Worm (Caenorhabditis elegans): ENCODE data around the gene sru-13.

Gene sru-13

ce11 chrIV:12558925-12559450 is 36.6 kb upstream of the sru-13 start, which contains the start of the genes ZK795.2 and ZK795.3 (continued):
- TF ChIP-seq F57C9.4 (tag; optimal IDR thresholded peaks at IDR 0.05), result no peak
- TF ChIP-seq hmg-1.2 (GFP tag; IDR thresholded peaks at IDR 0.05), result peak; percentile 24; the same call in 1 of the 2 replicates
- TF ChIP-seq ccch-3 (GFP tag; optimal IDR thresholded peaks at IDR 0.05), result no peak
- peak; percentile 71 to 95 (median 76) for TF ChIP-seq lin-35 (GFP tag; optimal IDR thresholded peaks at IDR 0.05)
- no peak for TF ChIP-seq ceh-40 (GFP tag; IDR thresholded peaks at IDR 0.05)
- no peak for TF ChIP-seq Y53G8AR.9 (GFP tag; conservative IDR thresholded peaks at IDR 0.05)
- no peak for TF ChIP-seq ekl-4 (GFP tag; IDR thresholded peaks at IDR 0.05)
- TF ChIP-seq unc-62 (GFP tag; optimal IDR thresholded peaks at IDR 0.05), result no peak
- TF ChIP-seq ztf-18 (tag; optimal IDR thresholded peaks at IDR 0.05), result no peak
- TF ChIP-seq cebp-1 (GFP tag; IDR thresholded peaks at IDR 0.05), result no peak
- no peak for TF ChIP-seq cebp-1 (tag; optimal IDR thresholded peaks at IDR 0.05)
- TF ChIP-seq xnd-1 (tag; optimal IDR thresholded peaks at IDR 0.05), result no peak
- no peak for TF ChIP-seq F55B11.4 (tag; optimal IDR thresholded peaks at IDR 0.05; ENCODE audit: borderline replicate concordance, insufficient read depth)
- no peak for TF ChIP-seq athp-1 (tag; optimal IDR thresholded peaks at IDR 0.05)
- TF ChIP-seq T07F8.4 (tag; optimal IDR thresholded peaks at IDR 0.05), result no peak
- no peak for TF ChIP-seq madf-3 (GFP tag; IDR thresholded peaks at IDR 0.05)
- TF ChIP-seq ztf-25 (GFP tag; IDR thresholded peaks at IDR 0.05), result no peak
- peak; percentile 31; the same call in 1 of the 2 replicates for TF ChIP-seq D2030.7 (GFP tag; IDR thresholded peaks at IDR 0.05)
- TF ChIP-seq nhr-120 (GFP tag; IDR thresholded peaks at IDR 0.05), result no peak
- no peak for TF ChIP-seq B0019.2 (GFP tag; conservative IDR thresholded peaks at IDR 0.05)
- no peak for TF ChIP-seq lir-1 (GFP tag; conservative IDR thresholded peaks at IDR 0.05)
- TF ChIP-seq ceh-58 (GFP tag; IDR thresholded peaks at IDR 0.05), result no peak
- peak; percentile 87 for TF ChIP-seq efl-1 (GFP tag; optimal IDR thresholded peaks at IDR 0.05)
- no peak for TF ChIP-seq F49E8.2 (tag; optimal IDR thresholded peaks at IDR 0.05; ENCODE audit: insufficient read depth)
- TF ChIP-seq ceh-27 (GFP tag; optimal IDR thresholded peaks at IDR 0.05), result no peak
- TF ChIP-seq ets-4 (GFP tag; optimal IDR thresholded peaks at IDR 0.05), result no peak
- peak; percentile 97 for TF ChIP-seq lin-54 (GFP tag; optimal IDR thresholded peaks at IDR 0.05)
- no peak for TF ChIP-seq sea-2 (GFP tag; IDR thresholded peaks at IDR 0.05)
- no peak for TF ChIP-seq T26A5.8 (tag; optimal IDR thresholded peaks at IDR 0.05)
- TF ChIP-seq tbx-9 (tag; optimal IDR thresholded peaks at IDR 0.05; ENCODE audit: borderline replicate concordance), result no peak
- TF ChIP-seq zfh-2 (GFP tag; conservative IDR thresholded peaks at IDR 0.05), result no peak
- TF ChIP-seq C17E4.6 (GFP tag; IDR thresholded peaks at IDR 0.05), result no peak
- TF ChIP-seq ztf-3 (GFP tag; optimal IDR thresholded peaks at IDR 0.05), result no peak

- TF ChIP-seq zim-3 (tag; optimal IDR thresholded peaks at IDR 0.05) (no peak), ceh-91 (GFP tag; IDR thresholded peaks at IDR 0.05) (no peak), aptf-3 (GFP tag; IDR thresholded peaks at IDR 0.05) (no peak), rec-8 (tag; optimal IDR thresholded peaks at IDR 0.05) (no peak), zfh-2 (GFP tag; conservative IDR thresholded peaks at IDR 0.05) (no peak), mcd-1 (GFP tag; IDR thresholded peaks at IDR 0.05) (no peak), him-1 (tag; optimal IDR thresholded peaks at IDR 0.05) (no peak)
Measured at ce11 chrIV:12551944-12552343, 29.5 kb upstream of the sru-13 start.

Data from whole organism, young adult.